Fruit fly (Drosophila melanogaster): ENCODE measurements around the gene CG11384.

DNA sequence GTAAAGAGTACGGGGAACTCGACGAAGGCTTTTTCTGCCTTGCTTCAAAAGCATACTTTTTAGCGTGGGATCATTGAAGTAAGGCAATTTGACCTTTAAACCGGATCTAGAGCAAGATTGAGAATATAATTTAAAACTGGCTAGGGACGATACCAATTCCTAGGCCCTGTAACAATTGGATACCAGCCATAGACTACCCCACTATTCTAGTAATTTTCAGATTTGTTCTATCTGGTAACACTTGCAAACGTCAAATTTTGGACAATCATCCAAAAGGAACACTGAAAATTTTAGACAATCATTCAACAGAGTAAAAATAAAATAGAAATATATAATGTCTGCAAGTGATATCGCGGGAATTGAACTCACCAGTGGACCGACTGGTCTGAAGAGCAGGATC is 30.5 kb downstream of the CG11384 start, which contains the start of gene CG14628:
- TF ChIP-seq pan (optimal IDR thresholded peaks at IDR 0.05) = no peak
- no peak for TF ChIP-seq Mio (GFP tag; optimal IDR thresholded peaks at IDR 0.05)
- no peak for TF ChIP-seq lola (GFP tag; optimal IDR thresholded peaks at IDR 0.05)
- TF ChIP-seq OdsH (GFP tag; optimal IDR thresholded peaks at IDR 0.05) = no peak
- TF ChIP-seq Dif (GFP tag; optimal IDR thresholded peaks at IDR 0.05; ENCODE audit: partially characterized antibody) = no peak
- TF ChIP-seq usp (GFP tag; optimal IDR thresholded peaks at IDR 0.05) = no peak
- TF ChIP-seq sage (GFP tag; optimal IDR thresholded peaks at IDR 0.05) = no peak
- no peak for TF ChIP-seq fru (GFP tag; optimal IDR thresholded peaks at IDR 0.05)

Data from whole organism, wandering third instar larva.